Worm (Caenorhabditis elegans) whole organism, late embryonic: Measurements from ENCODE around the gene Y54F10BM.22.

Experiments
- C38D4.7 ChIP-seq: fragments of 200-800 bp; sonication (Bioruptor generic); optimal IDR thresholded peaks from 2 replicates; lab custom pipeline; 2018; ENCODE audit warnings: mild to moderate bottlenecking, missing genetic modification characterization, moderate library complexity, missing compliant biosample characterization
- ama-1 ChIP-seq: fragments of 150-350 bp; optimal IDR thresholded peaks from 2 replicates; lab custom pipeline; 2014
- elt-4 ChIP-seq: sonication (generic microtip); optimal IDR thresholded peaks from 2 replicates; lab custom pipeline; 2016; ENCODE audit warnings: missing genetic modification characterization, missing compliant biosample characterization
- fkh-10 ChIP-seq: fragments of 150-350 bp; optimal IDR thresholded peaks from 2 replicates; lab custom pipeline; 2014; ENCODE audit warnings: missing biosample characterization, missing genetic modification reagents, missing genetic modification characterization
- lin-11 ChIP-seq: fragments of 200-800 bp; sonication (Bioruptor generic); optimal IDR thresholded peaks from 2 replicates; lab custom pipeline; 2018; ENCODE audit warnings: mild to moderate bottlenecking, missing genetic modification characterization, missing compliant biosample characterization
- mec-3 ChIP-seq: sonication (generic microtip); optimal IDR thresholded peaks from 2 replicates; lab custom pipeline; 2016; ENCODE audit warnings: borderline replicate concordance, missing genetic modification characterization, missing compliant biosample characterization
- nfya-1 ChIP-seq: sonication (generic microtip); optimal IDR thresholded peaks from 2 replicates; lab custom pipeline; 2017; ENCODE audit warnings: missing genetic modification characterization, mild to moderate bottlenecking, missing compliant biosample characterization, antibody characterized with exemption, moderate library complexity
- pag-3 ChIP-seq: sonication (generic microtip); optimal IDR thresholded peaks from 2 replicates; lab custom pipeline; 2016; ENCODE audit warnings: missing compliant biosample characterization, missing genetic modification characterization, borderline replicate concordance
- pqm-1 ChIP-seq: sonication (generic microtip); optimal IDR thresholded peaks from 2 replicates; lab custom pipeline; 2016; ENCODE audit warnings: missing genetic modification characterization, missing compliant biosample characterization
- sox-2 ChIP-seq: fragments of 200-800 bp; sonication (Bioruptor generic); IDR thresholded peaks from 2 replicates; pipeline ENCODE4 v1.3.6; 2022; ENCODE audit warnings: missing genetic modification reagents, missing genetic modification characterization, missing compliant biosample characterization
- tbx-2 ChIP-seq: sonication (generic microtip); optimal IDR thresholded peaks from 2 replicates; lab custom pipeline; 2016; ENCODE audit warnings: missing genetic modification characterization, missing compliant biosample characterization
- unc-55 ChIP-seq: sonication (generic microtip); optimal IDR thresholded peaks from 2 replicates; lab custom pipeline; 2017; ENCODE audit warnings: missing biosample characterization, missing genetic modification reagents, missing genetic modification characterization
- unc-86 ChIP-seq: sonication (generic microtip); optimal IDR thresholded peaks from 2 replicates; lab custom pipeline; 2016; ENCODE audit warnings: missing genetic modification characterization, missing compliant biosample characterization

- TF ChIP-seq lin-11 (tag; lab: Kevin White, UChicago) = no peak
- no peak for TF ChIP-seq ama-1 (lab: Kevin White, UChicago)
- TF ChIP-seq fkh-10 (GFP tag; lab: Kevin White, UChicago) = no peak
- no peak for TF ChIP-seq sox-2 (GFP tag; lab: Robert Waterston, UW)
- TF ChIP-seq pqm-1 (tag; lab: Kevin White, UChicago) = no peak
- TF ChIP-seq unc-86 (tag; lab: Kevin White, UChicago) = no peak
- TF ChIP-seq nfya-1 (tag; lab: Kevin White, UChicago) = no peak
- TF ChIP-seq C38D4.7 (GFP tag; lab: Kevin White, UChicago) = no peak
- no peak for TF ChIP-seq mec-3
- peak; percentile 53 for TF ChIP-seq tbx-2
- no peak for TF ChIP-seq unc-55 (GFP tag; lab: Kevin White, UChicago)
- TF ChIP-seq pag-3 (tag; lab: Kevin White, UChicago) = no peak
- no peak for TF ChIP-seq elt-4 (tag; lab: Kevin White, UChicago)
Measured at ce11 chrIII:2234192-2234934, 46.3 kb upstream of the Y54F10BM.22 start, which contains the start of gene C39B5.2.
